Fruit fly (Drosophila melanogaster): ENCODE results near the gene clumsy.

Gene clumsy

dm6 chr2L:21187753-21188152, 18.5 kb upstream of the clumsy start:
- TF ChIP-seq usp (GFP tag; optimal IDR thresholded peaks at IDR 0.05) (no peak), CG8478 (optimal IDR thresholded peaks at IDR 0.05) (no peak), psq (optimal IDR thresholded peaks at IDR 0.05) (no peak)

dm6 chr2L:21189273-21189781, 17.0 kb upstream of the clumsy start:
- TF ChIP-seq usp (GFP tag; optimal IDR thresholded peaks at IDR 0.05), result no peak

- TF ChIP-seq CG8478 (optimal IDR thresholded peaks at IDR 0.05) (no peak), EcR (GFP tag; optimal IDR thresholded peaks at IDR 0.05) (no peak), psq (optimal IDR thresholded peaks at IDR 0.05) (no peak), usp (GFP tag; optimal IDR thresholded peaks at IDR 0.05) (no peak), pan (optimal IDR thresholded peaks at IDR 0.05) (no peak), Dll (optimal IDR thresholded peaks at IDR 0.05) (no peak)
Measured at dm6 chr2L:21195331-21195730, 11.0 kb upstream of the clumsy start.

dm6 chr2L:21196511-21196910, 9.8 kb upstream of the clumsy start:
- TF ChIP-seq Dll (optimal IDR thresholded peaks at IDR 0.05) (no peak), CG8478 (optimal IDR thresholded peaks at IDR 0.05) (no peak), usp (GFP tag; optimal IDR thresholded peaks at IDR 0.05) (no peak), EcR (GFP tag; optimal IDR thresholded peaks at IDR 0.05) (no peak), pan (optimal IDR thresholded peaks at IDR 0.05) (no peak), psq (optimal IDR thresholded peaks at IDR 0.05) (no peak)

- TF ChIP-seq EcR (GFP tag; optimal IDR thresholded peaks at IDR 0.05), result no peak
- no peak for TF ChIP-seq CG8478 (optimal IDR thresholded peaks at IDR 0.05)
- TF ChIP-seq pan (optimal IDR thresholded peaks at IDR 0.05), result no peak
- TF ChIP-seq usp (GFP tag; optimal IDR thresholded peaks at IDR 0.05), result no peak
- TF ChIP-seq Dll (optimal IDR thresholded peaks at IDR 0.05), result no peak
- TF ChIP-seq psq (optimal IDR thresholded peaks at IDR 0.05), result no peak
Measured at dm6 chr2L:21197178-21197577, 9.1 kb upstream of the clumsy start.

dm6 chr2L:21198633-21199264, 7.5 kb upstream of the clumsy start, which contains the start of gene Ret:
Gene Ret (minus strand): TSS chr2L:21198762.
- TF ChIP-seq CG8478 (optimal IDR thresholded peaks at IDR 0.05) (no peak), pan (optimal IDR thresholded peaks at IDR 0.05) (no peak), Dll (optimal IDR thresholded peaks at IDR 0.05) (no peak)

- TF ChIP-seq usp (GFP tag; optimal IDR thresholded peaks at IDR 0.05) (no peak), pan (optimal IDR thresholded peaks at IDR 0.05) (no peak), EcR (GFP tag; optimal IDR thresholded peaks at IDR 0.05) (no peak), psq (optimal IDR thresholded peaks at IDR 0.05) (no peak), CG8478 (optimal IDR thresholded peaks at IDR 0.05) (no peak), Dll (optimal IDR thresholded peaks at IDR 0.05) (no peak)
Measured at dm6 chr2L:21200275-21200674, 6.0 kb upstream of the clumsy start, which contains the start of gene CG31624. Gene CG31624 (minus strand): TSS chr2L:21200375.

dm6 chr2L:21202702-21203101, 3.6 kb upstream of the clumsy start, which contains the start of gene CG31988:
Gene CG31988 (minus strand): TSS chr2L:21202802.
- TF ChIP-seq CG8478 (optimal IDR thresholded peaks at IDR 0.05), result no peak
- no peak for TF ChIP-seq usp (GFP tag; optimal IDR thresholded peaks at IDR 0.05)
- no peak for TF ChIP-seq psq (optimal IDR thresholded peaks at IDR 0.05)
- no peak for TF ChIP-seq Dll (optimal IDR thresholded peaks at IDR 0.05)
- no peak for TF ChIP-seq EcR (GFP tag; optimal IDR thresholded peaks at IDR 0.05)
- no peak for TF ChIP-seq pan (optimal IDR thresholded peaks at IDR 0.05)

- no peak for TF ChIP-seq pan (optimal IDR thresholded peaks at IDR 0.05)
- TF ChIP-seq psq (optimal IDR thresholded peaks at IDR 0.05), result no peak
- TF ChIP-seq CG8478 (optimal IDR thresholded peaks at IDR 0.05), result no peak
- TF ChIP-seq usp (GFP tag; optimal IDR thresholded peaks at IDR 0.05), result no peak
- TF ChIP-seq Dll (optimal IDR thresholded peaks at IDR 0.05), result no peak
- no peak for TF ChIP-seq EcR (GFP tag; optimal IDR thresholded peaks at IDR 0.05)
Measured at dm6 chr2L:21214961-21215362, 8.7 kb downstream of the clumsy start.

- TF ChIP-seq usp (GFP tag; optimal IDR thresholded peaks at IDR 0.05), result no peak
- no peak for TF ChIP-seq CG8478 (optimal IDR thresholded peaks at IDR 0.05)
- TF ChIP-seq psq (optimal IDR thresholded peaks at IDR 0.05), result no peak
- TF ChIP-seq EcR (GFP tag; optimal IDR thresholded peaks at IDR 0.05), result no peak
- no peak for TF ChIP-seq pan (optimal IDR thresholded peaks at IDR 0.05)
- no peak for TF ChIP-seq Dll (optimal IDR thresholded peaks at IDR 0.05)
Measured at dm6 chr2L:21218240-21218911, 12.1 kb downstream of the clumsy start, which contains the start of gene CG8679. Gene CG8679 (minus strand): TSS chr2L:21218544.

- TF ChIP-seq psq (optimal IDR thresholded peaks at IDR 0.05) (no peak), pan (optimal IDR thresholded peaks at IDR 0.05) (no peak), usp (GFP tag; optimal IDR thresholded peaks at IDR 0.05) (no peak), EcR (GFP tag; optimal IDR thresholded peaks at IDR 0.05) (no peak), CG8478 (optimal IDR thresholded peaks at IDR 0.05) (no peak), Dll (optimal IDR thresholded peaks at IDR 0.05) (no peak)
Measured at dm6 chr2L:21218912-21219246, 12.6 kb downstream of the clumsy start.

dm6 chr2L:21219640-21220085, 13.4 kb downstream of the clumsy start:
- TF ChIP-seq Dll (optimal IDR thresholded peaks at IDR 0.05) (no peak), usp (GFP tag; optimal IDR thresholded peaks at IDR 0.05) (no peak), psq (optimal IDR thresholded peaks at IDR 0.05) (no peak), pan (optimal IDR thresholded peaks at IDR 0.05) (no peak), CG8478 (optimal IDR thresholded peaks at IDR 0.05) (no peak), EcR (GFP tag; optimal IDR thresholded peaks at IDR 0.05) (no peak)
